Worm (Caenorhabditis elegans) whole organism, L2 larva: ENCODE data around the gene B0513.90.

Source experiments
- C34F6.9 ChIP-seq: fragments of 150-350 bp; optimal IDR thresholded peaks from 2 replicates; lab custom pipeline; 2014; ENCODE audit warnings: missing biosample characterization, missing genetic modification characterization
- F13H6.1 ChIP-seq: sonication (generic microtip); optimal IDR thresholded peaks from 2 replicates; lab custom pipeline; 2016; ENCODE audit warnings: missing genetic modification characterization, missing compliant biosample characterization
- R02D3.7 ChIP-seq: fragments of 150-350 bp; optimal IDR thresholded peaks from 2 replicates; lab custom pipeline; 2014; ENCODE audit warnings: missing biosample characterization, missing genetic modification characterization
- Y55F3AM.14 ChIP-seq: fragments of 200-800 bp; sonication (Bioruptor generic); optimal IDR thresholded peaks from 2 replicates; lab custom pipeline; 2018; ENCODE audit warnings: mild to moderate bottlenecking, missing genetic modification characterization, missing compliant biosample characterization
- ZK546.5 ChIP-seq: sonication (generic microtip); optimal IDR thresholded peaks from 2 replicates; lab custom pipeline; 2017; ENCODE audit warnings: missing biosample characterization, missing genetic modification characterization
- aly-2 ChIP-seq: fragments of 150-350 bp; optimal IDR thresholded peaks from 2 replicates; lab custom pipeline; 2014; ENCODE audit warnings: missing biosample characterization, missing genetic modification characterization
- ama-1 ChIP-seq: fragments of 150-350 bp; optimal IDR thresholded peaks from 2 replicates; lab custom pipeline; 2018; ENCODE audit warnings: inconsistent platforms
- blmp-1 ChIP-seq: sonication (generic microtip); optimal IDR thresholded peaks from 2 replicates; lab custom pipeline; 2017; ENCODE audit warnings: missing genetic modification characterization, mild to moderate bottlenecking, missing compliant biosample characterization, antibody characterized with exemption, moderate library complexity; ENCODE audit not compliant: insufficient read depth
- ceh-16 ChIP-seq: fragments of 150-350 bp; optimal IDR thresholded peaks from 2 replicates; lab custom pipeline; 2014; ENCODE audit warnings: missing biosample characterization, missing genetic modification characterization
- crh-2 ChIP-seq: sonication (generic microtip); optimal IDR thresholded peaks from 2 replicates; lab custom pipeline; 2017; ENCODE audit warnings: missing biosample characterization, missing genetic modification characterization
- egl-27 ChIP-seq: sonication (generic microtip); optimal IDR thresholded peaks from 3 replicates; lab custom pipeline; 2017; ENCODE audit warnings: missing biosample characterization, missing genetic modification reagents, missing genetic modification characterization
- elt-1 ChIP-seq: fragments of 150-350 bp; optimal IDR thresholded peaks from 2 replicates; lab custom pipeline; 2014; ENCODE audit warnings: missing biosample characterization, missing genetic modification characterization
- elt-3 ChIP-seq: sonication (generic microtip); optimal IDR thresholded peaks from 2 replicates; lab custom pipeline; 2017; ENCODE audit warnings: missing biosample characterization, missing genetic modification characterization
- fos-1 ChIP-seq: fragments of 150-350 bp; optimal IDR thresholded peaks from 2 replicates; lab custom pipeline; 2014; ENCODE audit warnings: missing biosample characterization, missing genetic modification characterization
- gmeb-1 ChIP-seq: fragments of 150-350 bp; optimal IDR thresholded peaks from 2 replicates; lab custom pipeline; 2014; ENCODE audit warnings: missing biosample characterization, missing genetic modification characterization
- lin-11 ChIP-seq: fragments of 150-350 bp; sonication (generic microtip); optimal IDR thresholded peaks from 2 replicates; lab custom pipeline; 2014; ENCODE audit warnings: missing biosample characterization, missing genetic modification characterization, inconsistent platforms, mixed read lengths
- lin-13 ChIP-seq: fragments of 150-350 bp; optimal IDR thresholded peaks from 2 replicates; lab custom pipeline; 2014; ENCODE audit warnings: missing biosample characterization, missing genetic modification reagents, missing genetic modification characterization
- lsy-2 ChIP-seq, 2 experiments: fragments of 150-350 bp in 1 of 2; sonication (generic microtip) in 1 of 2; optimal IDR thresholded peaks; 2 replicates each; lab custom pipeline; 2014 to 2017; ENCODE audit warnings: missing biosample characterization in 2 of 2, missing genetic modification characterization in 2 of 2
- mab-5 ChIP-seq: fragments of 150-350 bp; optimal IDR thresholded peaks from 2 replicates; lab custom pipeline; 2014; ENCODE audit warnings: missing biosample characterization, missing genetic modification characterization
- mbf-1 ChIP-seq: sonication (generic microtip); optimal IDR thresholded peaks from 2 replicates; lab custom pipeline; 2017; ENCODE audit warnings: missing biosample characterization, missing genetic modification characterization
- mdl-1 ChIP-seq, 2 experiments: fragments of 150-350 bp in 1 of 2; sonication (generic microtip) in 1 of 2; optimal IDR thresholded peaks; 2 replicates each; lab custom pipeline; 2017; ENCODE audit warnings: missing biosample characterization in 2 of 2, missing genetic modification characterization in 2 of 2
- nhr-11 ChIP-seq: fragments of 150-350 bp; optimal IDR thresholded peaks from 2 replicates; lab custom pipeline; 2014; ENCODE audit warnings: missing biosample characterization, missing genetic modification characterization
- nhr-12 ChIP-seq: fragments of 150-350 bp; optimal IDR thresholded peaks from 2 replicates; lab custom pipeline; 2014; ENCODE audit warnings: missing biosample characterization, missing genetic modification characterization
- nhr-129 ChIP-seq: fragments of 150-350 bp; optimal IDR thresholded peaks from 2 replicates; lab custom pipeline; 2014; ENCODE audit warnings: missing biosample characterization, missing genetic modification characterization
- nhr-21 ChIP-seq: fragments of 150-350 bp; optimal IDR thresholded peaks from 2 replicates; lab custom pipeline; 2014; ENCODE audit warnings: missing biosample characterization, missing genetic modification characterization
- nhr-23 ChIP-seq: fragments of 150-350 bp; optimal IDR thresholded peaks from 2 replicates; lab custom pipeline; 2014; ENCODE audit warnings: missing biosample characterization, missing genetic modification reagents, missing genetic modification characterization
- nhr-237 ChIP-seq: fragments of 150-350 bp; optimal IDR thresholded peaks from 2 replicates; lab custom pipeline; 2014; ENCODE audit warnings: missing biosample characterization, missing genetic modification characterization
- nhr-25 ChIP-seq: fragments of 150-350 bp; sonication (generic microtip); optimal IDR thresholded peaks from 3 replicates; lab custom pipeline; 2014; ENCODE audit warnings: missing biosample characterization, missing genetic modification characterization
- nhr-6 ChIP-seq: fragments of 150-350 bp; optimal IDR thresholded peaks from 2 replicates; lab custom pipeline; 2014; ENCODE audit warnings: missing biosample characterization, missing genetic modification characterization
- peb-1 ChIP-seq: fragments of 150-350 bp; optimal IDR thresholded peaks from 2 replicates; lab custom pipeline; 2014; ENCODE audit warnings: missing biosample characterization, missing genetic modification characterization
- sem-4 ChIP-seq: fragments of 150-350 bp; optimal IDR thresholded peaks from 2 replicates; lab custom pipeline; 2014; ENCODE audit warnings: missing biosample characterization, missing genetic modification reagents, missing genetic modification characterization
- skn-1 ChIP-seq: sonication (generic microtip); optimal IDR thresholded peaks from 2 replicates; lab custom pipeline; 2017; ENCODE audit warnings: missing biosample characterization, missing genetic modification characterization
- sma-3 ChIP-seq: sonication (generic microtip); optimal IDR thresholded peaks from 2 replicates; lab custom pipeline; 2016; ENCODE audit warnings: missing genetic modification reagents, missing genetic modification characterization, missing compliant biosample characterization
- sma-9 ChIP-seq, 2 experiments: fragments of 150-350 bp in 1 of 2; sonication (generic microtip) in 1 of 2; optimal IDR thresholded peaks; 2 replicates each; lab custom pipeline; 2014 to 2016; ENCODE audit warnings: missing genetic modification characterization in 2 of 2, mild to moderate bottlenecking in 1 of 2, missing biosample characterization in 1 of 2, missing compliant biosample characterization in 1 of 2, missing genetic modification reagents in 1 of 2, moderate library complexity in 1 of 2
- snpc-4 ChIP-seq: fragments of 150-350 bp; optimal IDR thresholded peaks from 2 replicates; lab custom pipeline; 2014; ENCODE audit warnings: missing biosample characterization, missing genetic modification characterization
- unc-39 ChIP-seq: fragments of 150-350 bp; optimal IDR thresholded peaks from 2 replicates; lab custom pipeline; 2014; ENCODE audit warnings: missing biosample characterization, missing genetic modification characterization
- unc-55 ChIP-seq: fragments of 150-350 bp; sonication (generic microtip); optimal IDR thresholded peaks from 3 replicates; lab custom pipeline; 2014; ENCODE audit warnings: missing biosample characterization, missing genetic modification reagents, missing genetic modification characterization
- unc-62 ChIP-seq: fragments of 150-350 bp; optimal IDR thresholded peaks from 2 replicates; lab custom pipeline; 2014; ENCODE audit warnings: missing biosample characterization, missing genetic modification reagents, missing genetic modification characterization
- zag-1 ChIP-seq: fragments of 150-350 bp; optimal IDR thresholded peaks from 2 replicates; lab custom pipeline; 2014; ENCODE audit warnings: missing biosample characterization, missing genetic modification characterization
- ztf-1 ChIP-seq: fragments of 200-800 bp; sonication (Bioruptor generic); conservative IDR thresholded peaks from 2 replicates; pipeline ENCODE4 v1.3.6; 2022; ENCODE audit warnings: missing genetic modification characterization, missing compliant biosample characterization
- ztf-11 ChIP-seq: sonication (generic microtip); optimal IDR thresholded peaks from 2 replicates; lab custom pipeline; 2017; ENCODE audit warnings: missing biosample characterization, missing genetic modification characterization
- ztf-4 ChIP-seq: fragments of 150-350 bp; optimal IDR thresholded peaks from 2 replicates; lab custom pipeline; 2014; ENCODE audit warnings: missing biosample characterization, missing genetic modification characterization

The B0513.90 gene

ce11 chrIV:13880803-13881202 is 13.9 kb downstream of the B0513.90 start:
- TF ChIP-seq crh-2 (tag; lab: Kevin White, UChicago) (peak; percentile 40), skn-1 (tag; lab: Kevin White, UChicago) (no peak), F13H6.1 (peak; percentile 24), nhr-129 (tag; lab: Kevin White, UChicago) (peak; percentile 91), ZK546.5 (tag; lab: Kevin White, UChicago) (no peak), sma-9 (GFP tag; optimal IDR thresholded peaks at IDR 0.05; lab: Kevin White, UChicago) (peak; percentile 54), sma-9 (tag; optimal IDR thresholded peaks at IDR 0.05; lab: Kevin White, UChicago) (no peak), lsy-2 (tag; optimal IDR thresholded peaks at IDR 0.05; lab: Kevin White, UChicago) (peak in 1 of 2 experiments; percentile 51), mdl-1 (tag; optimal IDR thresholded peaks at IDR 0.05; lab: Kevin White, UChicago) (peak in 1 of 2 experiments; percentile 43), C34F6.9 (tag; lab: Kevin White, UChicago) (peak; percentile 48)
- TF ChIP-seq, all 48 proteins: peak for 7

DNA sequence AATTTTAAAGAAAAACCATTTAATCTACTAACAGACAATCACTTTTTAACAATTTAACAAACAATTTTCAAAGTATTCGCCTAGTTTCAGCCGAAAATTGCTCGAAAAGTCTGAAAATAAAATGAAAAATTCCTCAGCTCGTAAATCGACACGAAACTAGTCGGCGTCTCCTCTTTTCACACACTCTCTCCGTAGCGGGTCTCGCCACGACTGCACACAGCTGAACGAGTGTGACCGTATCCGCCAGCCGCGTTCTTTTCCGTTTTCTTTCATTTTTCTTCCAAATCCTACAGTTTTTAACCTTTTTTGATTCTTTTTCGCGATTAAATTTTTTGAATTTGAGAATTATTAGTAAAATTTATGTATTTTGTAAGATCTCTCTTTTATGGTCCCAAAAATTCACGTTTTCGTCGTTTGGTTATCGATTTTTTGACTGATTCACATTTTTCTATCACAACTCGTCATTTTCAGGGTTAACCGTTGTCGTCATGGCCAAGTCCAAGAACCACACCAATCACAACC is 15.0 kb downstream of the B0513.90 start, which contains the start of gene rpl-29:
TSS of gene rpl-29 (plus strand) at position 472 of the 522 bp plus-strand sequence.
- TF ChIP-seq skn-1 (tag; lab: Kevin White, UChicago) (no peak), peb-1 (tag; lab: Kevin White, UChicago) (no peak), unc-55 (GFP tag; lab: Kevin White, UChicago) (peak; percentile 95), sma-3 (peak; percentile 91), nhr-25 (tag; lab: Kevin White, UChicago) (peak; percentile 83), ztf-1 (no peak), nhr-6 (tag; lab: Kevin White, UChicago) (peak; percentile 39), ZK546.5 (tag; lab: Kevin White, UChicago) (peak; percentile 52), aly-2 (tag; lab: Kevin White, UChicago) (no peak), ztf-4 (tag; lab: Kevin White, UChicago) (peak; percentile 79), lin-13 (peak; percentile 77), elt-3 (tag; lab: Kevin White, UChicago) (no peak), R02D3.7 (peak; percentile 98), Y55F3AM.14 (GFP tag; lab: Kevin White, UChicago) (peak; percentile 1), ama-1 (peak; percentile 57), lin-11 (tag; lab: Kevin White, UChicago) (peak; percentile 88), fos-1 (tag; lab: Kevin White, UChicago) (peak; percentile 48), nhr-129 (tag; lab: Kevin White, UChicago) (peak; percentile 96), snpc-4 (tag; lab: Kevin White, UChicago) (peak; percentile 80), nhr-21 (tag; lab: Kevin White, UChicago) (peak; percentile 85), zag-1 (no peak), sma-9 (GFP tag; optimal IDR thresholded peaks at IDR 0.05; lab: Kevin White, UChicago) (peak; percentile 81), sma-9 (tag; optimal IDR thresholded peaks at IDR 0.05; lab: Kevin White, UChicago) (no peak), sem-4 (peak; percentile 59), ztf-11 (tag; lab: Kevin White, UChicago) (no peak), egl-27 (peak; percentile 68), F13H6.1 (peak; percentile 83), C34F6.9 (tag; lab: Kevin White, UChicago) (peak; percentile 87), ceh-16 (peak; percentile 50), gmeb-1 (tag; lab: Kevin White, UChicago) (peak; percentile 89), nhr-12 (no peak), nhr-23 (tag; lab: Kevin White, UChicago) (no peak), blmp-1 (tag; lab: Kevin White, UChicago) (peak; percentile 50), mab-5 (tag; lab: Kevin White, UChicago) (peak; percentile 71), crh-2 (tag; lab: Kevin White, UChicago) (peak; percentile 91), elt-1 (no peak), nhr-11 (tag; lab: Kevin White, UChicago) (no peak), mdl-1 (tag; optimal IDR thresholded peaks at IDR 0.05; lab: Kevin White, UChicago) (no peak), lsy-2 (tag; optimal IDR thresholded peaks at IDR 0.05; lab: Kevin White, UChicago) (peak; percentile 98 to 99), unc-39 (no peak)

DNA sequence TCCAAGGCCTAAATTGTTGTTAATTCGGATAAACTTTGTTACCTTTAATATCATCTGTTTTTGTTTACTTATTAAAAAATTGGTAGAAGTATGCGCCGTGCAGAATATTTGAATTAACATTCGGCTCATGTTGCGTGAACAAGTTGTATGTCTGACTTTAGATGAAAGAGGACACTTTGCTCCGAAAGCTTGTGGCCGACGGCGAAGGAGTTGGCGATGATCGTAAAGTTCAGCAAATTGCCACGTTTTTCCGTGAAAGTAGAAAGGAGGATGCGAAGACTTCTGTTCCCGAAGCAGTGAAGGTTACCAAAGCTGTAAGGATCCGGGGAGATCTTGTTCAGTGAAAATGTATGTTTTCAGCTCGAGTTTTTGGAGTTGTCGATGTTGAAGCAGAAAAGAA is 15.7 kb downstream of the B0513.90 start, which contains the start of gene thoc-7:
TSS of gene thoc-7 (plus strand) at position 162 of the 400 bp plus-strand sequence.
- TF ChIP-seq nhr-129 (tag; lab: Kevin White, UChicago): peak; percentile 26
- no peak for TF ChIP-seq sma-3
- no peak for TF ChIP-seq mdl-1 (tag; optimal IDR thresholded peaks at IDR 0.05; lab: Kevin White, UChicago)
- TF ChIP-seq unc-62 (GFP tag; lab: Kevin White, UChicago): no peak
- no peak for TF ChIP-seq mbf-1 (tag; lab: Kevin White, UChicago)
- no peak for TF ChIP-seq nhr-237 (tag; lab: Kevin White, UChicago)
